Fruit fly (Drosophila melanogaster) whole organism, embryonic: ENCODE results near the gene mu2.

Experiments used
- Bgb ChIP-seq: fragments of 200-800 bp; sonication (Bioruptor generic); IDR thresholded peaks from 2 replicates; pipeline ENCODE4 v1.3.6; 2022; ENCODE audit warnings: missing biosample characterization, missing genetic modification characterization; ENCODE audit not compliant: partially characterized antibody
- CG10147 ChIP-seq: fragments of 200-800 bp; sonication (Bioruptor generic); optimal IDR thresholded peaks from 2 replicates; lab custom pipeline; 2019; ENCODE audit warnings: missing biosample characterization, mild to moderate bottlenecking, missing genetic modification characterization, moderate library complexity
- CG10543 ChIP-seq: fragments of 200-800 bp; sonication (Bioruptor generic); optimal IDR thresholded peaks from 3 replicates; lab custom pipeline; 2017; ENCODE audit warnings: missing biosample characterization, mild to moderate bottlenecking, missing genetic modification characterization, moderate library complexity
- CG11247 ChIP-seq: fragments of 200-800 bp; sonication (Bioruptor generic); IDR thresholded peaks from 2 replicates; pipeline ENCODE4 v1.3.6; 2022; ENCODE audit warnings: missing biosample characterization, missing genetic modification characterization
- CG12659 ChIP-seq: fragments of 200-800 bp; sonication (Bioruptor generic); optimal IDR thresholded peaks from 3 replicates; lab custom pipeline; 2017; ENCODE audit warnings: mild to moderate bottlenecking, missing biosample characterization, missing genetic modification reagents, missing genetic modification characterization
- CG12769 ChIP-seq: fragments of 200-800 bp; sonication (Bioruptor generic); optimal IDR thresholded peaks from 2 replicates; lab custom pipeline; 2019; ENCODE audit warnings: missing biosample characterization, mild to moderate bottlenecking, missing genetic modification characterization, moderate library complexity
- CG13624 ChIP-seq: fragments of 200-800 bp; sonication (Bioruptor generic); optimal IDR thresholded peaks from 2 replicates; lab custom pipeline; 2016; ENCODE audit warnings: missing biosample characterization, missing genetic modification characterization
- CG15514 ChIP-seq: fragments of 200-800 bp; sonication (Bioruptor generic); optimal IDR thresholded peaks from 3 replicates; lab custom pipeline; 2017; ENCODE audit warnings: missing biosample characterization, missing genetic modification characterization, mild to moderate bottlenecking, moderate library complexity, missing genetic modification reagents
- CG17385 ChIP-seq: fragments of 200-800 bp; sonication (Bioruptor generic); optimal IDR thresholded peaks from 3 replicates; lab custom pipeline; 2018; ENCODE audit warnings: missing biosample characterization, mild to moderate bottlenecking, missing genetic modification characterization
- CG17568 ChIP-seq: fragments of 200-800 bp; sonication (Bioruptor generic); optimal IDR thresholded peaks from 2 replicates; lab custom pipeline; 2018; ENCODE audit warnings: missing biosample characterization, mild to moderate bottlenecking, missing genetic modification characterization, moderate library complexity
- CG2202 ChIP-seq: fragments of 200-800 bp; sonication (Bioruptor generic); optimal IDR thresholded peaks from 2 replicates; lab custom pipeline; 2018; ENCODE audit warnings: missing biosample characterization, mild to moderate bottlenecking, missing genetic modification characterization
- CG3065 ChIP-seq: fragments of 200-800 bp; sonication (Bioruptor generic); optimal IDR thresholded peaks from 2 replicates; lab custom pipeline; 2016; ENCODE audit warnings: missing biosample characterization, missing genetic modification characterization
- CG3163 ChIP-seq: fragments of 200-800 bp; sonication (Bioruptor generic); optimal IDR thresholded peaks from 3 replicates; lab custom pipeline; 2016; ENCODE audit warnings: missing biosample characterization, missing genetic modification characterization
- CG42726 ChIP-seq: fragments of 200-800 bp; sonication (Bioruptor generic); IDR thresholded peaks from 2 replicates; pipeline ENCODE4 v1.3.6; 2022; ENCODE audit warnings: missing biosample characterization, missing genetic modification characterization; ENCODE audit not compliant: partially characterized antibody
- CG5180 ChIP-seq: fragments of 200-800 bp; sonication (Bioruptor generic); optimal IDR thresholded peaks from 3 replicates; lab custom pipeline; 2017; ENCODE audit warnings: missing biosample characterization, missing genetic modification characterization, mild to moderate bottlenecking, moderate library complexity, missing genetic modification reagents
- CG6765 ChIP-seq: fragments of 200-800 bp; sonication (Bioruptor generic); optimal IDR thresholded peaks from 3 replicates; lab custom pipeline; 2017; ENCODE audit warnings: missing biosample characterization, mild to moderate bottlenecking, missing genetic modification characterization
- CG9797 ChIP-seq: fragments of 200-800 bp; sonication (Bioruptor generic); optimal IDR thresholded peaks from 3 replicates; lab custom pipeline; 2018; ENCODE audit warnings: missing biosample characterization, mild to moderate bottlenecking, missing genetic modification characterization
- CG9817 ChIP-seq: fragments of 200-800 bp; sonication (Bioruptor generic); optimal IDR thresholded peaks from 2 replicates; lab custom pipeline; 2018; ENCODE audit warnings: missing biosample characterization, mild to moderate bottlenecking, missing genetic modification characterization, moderate library complexity
- Dbx ChIP-seq: fragments of 200-800 bp; sonication (Bioruptor generic); IDR thresholded peaks from 3 replicates; pipeline ENCODE4 v1.3.6; 2022; ENCODE audit warnings: missing biosample characterization, missing genetic modification characterization
- Deaf1 ChIP-seq: fragments of 200-800 bp; optimal IDR thresholded peaks from 3 replicates; lab custom pipeline; 2019; ENCODE audit warnings: missing biosample characterization, mild to moderate bottlenecking, missing genetic modification characterization, moderate library complexity
- Dp ChIP-seq: fragments of 200-800 bp; sonication (Bioruptor generic); optimal IDR thresholded peaks from 2 replicates; lab custom pipeline; 2018; ENCODE audit warnings: missing biosample characterization, mild to moderate bottlenecking, missing genetic modification characterization, moderate library complexity
- Drgx ChIP-seq: fragments of 200-800 bp; sonication (Bioruptor generic); IDR thresholded peaks from 2 replicates; pipeline ENCODE4 v1.3.6; 2022; ENCODE audit warnings: missing biosample characterization, missing genetic modification characterization
- E2f2 ChIP-seq: fragments of 200-800 bp; sonication (Bioruptor generic); IDR thresholded peaks from 2 replicates; pipeline ENCODE4 v1.3.6; 2022; ENCODE audit warnings: missing biosample characterization, missing genetic modification characterization
- Hmr ChIP-seq: fragments of 200-800 bp; sonication (Bioruptor generic); optimal IDR thresholded peaks from 3 replicates; lab custom pipeline; 2017; ENCODE audit warnings: mild to moderate bottlenecking, missing biosample characterization, missing genetic modification reagents, missing genetic modification characterization
- Lhr ChIP-seq: fragments of 200-800 bp; sonication (Bioruptor generic); optimal IDR thresholded peaks from 3 replicates; lab custom pipeline; 2017; ENCODE audit warnings: mild to moderate bottlenecking, missing biosample characterization, missing genetic modification reagents, missing genetic modification characterization
- Med ChIP-seq: fragments of 200-800 bp; sonication (Bioruptor generic); peaks from one replicate; lab custom pipeline; 2016; ENCODE audit warnings: missing biosample characterization, missing genetic modification characterization, mild to moderate bottlenecking, inconsistent platforms, moderate library complexity
- Nf-YC ChIP-seq: fragments of 200-800 bp; optimal IDR thresholded peaks from 3 replicates; lab custom pipeline; 2019; ENCODE audit warnings: missing biosample characterization, mild to moderate bottlenecking, missing genetic modification characterization, moderate library complexity
- PHDP ChIP-seq: fragments of 200-800 bp; sonication (Bioruptor generic); optimal IDR thresholded peaks from 3 replicates; lab custom pipeline; 2018; ENCODE audit warnings: missing biosample characterization, mild to moderate bottlenecking, missing genetic modification characterization, moderate library complexity
- Poxn ChIP-seq: fragments of 200-800 bp; sonication (Bioruptor generic); IDR thresholded peaks from 2 replicates; pipeline ENCODE4 v1.3.6; 2022; ENCODE audit warnings: missing biosample characterization, missing genetic modification characterization
- Scr ChIP-seq: fragments of 200-800 bp; sonication (Bioruptor generic); IDR thresholded peaks from 2 replicates; pipeline ENCODE4 v1.3.6; 2022; ENCODE audit warnings: missing biosample characterization, missing genetic modification characterization; ENCODE audit not compliant: partially characterized antibody
- Trl ChIP-seq, 3 experiments: fragments of >200 bp in 2 of 3; fragments of 200-800 bp in 1 of 3; sonication (Bioruptor generic) in 1 of 3; optimal IDR thresholded peaks; 2 replicates in 1 of 3; 3 replicates in 2 of 3; lab custom pipeline; 2016 to 2017; ENCODE audit warnings: missing biosample characterization in 1 of 3, missing genetic modification characterization in 1 of 3
- Xrp1 ChIP-seq: fragments of 200-800 bp; sonication (Bioruptor generic); IDR thresholded peaks from 2 replicates; pipeline ENCODE4 v1.3.6; 2022; ENCODE audit warnings: missing biosample characterization, missing genetic modification characterization
- crp ChIP-seq, 2 experiments: fragments of 200-800 bp; sonication (Bioruptor generic); optimal IDR thresholded peaks; 2 replicates in 1 of 2; 3 replicates in 1 of 2; lab custom pipeline; 2017; ENCODE audit warnings: missing biosample characterization in 2 of 2, missing genetic modification characterization in 2 of 2, mild to moderate bottlenecking in 1 of 2, moderate library complexity in 1 of 2
- en ChIP-seq: fragments of 200-800 bp; sonication (Bioruptor generic); optimal IDR thresholded peaks from 2 replicates; lab custom pipeline; 2016; ENCODE audit warnings: missing biosample characterization, missing genetic modification characterization
- fd3F ChIP-seq: fragments of 200-800 bp; sonication (Bioruptor generic); optimal IDR thresholded peaks from 2 replicates; lab custom pipeline; 2018; ENCODE audit warnings: missing biosample characterization, mild to moderate bottlenecking, missing genetic modification characterization, moderate library complexity
- gfzf ChIP-seq: fragments of 200-800 bp; sonication (Bioruptor generic); optimal IDR thresholded peaks from 2 replicates; lab custom pipeline; 2016; ENCODE audit warnings: missing biosample characterization, mild to moderate bottlenecking, missing genetic modification characterization, moderate library complexity
- hkb ChIP-seq, 2 experiments: fragments of 200-800 bp in 1 of 2; fragments of >200 bp in 1 of 2; sonication (Bioruptor generic) in 1 of 2; IDR thresholded peaks in 1 of 2; optimal IDR thresholded peaks in 1 of 2; 2 replicates each; pipeline versions ENCODE4 v1.3.6 to Lab custom; 2017 to 2022; ENCODE audit warnings: missing biosample characterization in 1 of 2, missing genetic modification characterization in 1 of 2
- jumu ChIP-seq: fragments of 200-800 bp; sonication (Bioruptor generic); optimal IDR thresholded peaks from 3 replicates; lab custom pipeline; 2016; ENCODE audit warnings: missing biosample characterization, missing genetic modification characterization
- mirr ChIP-seq: fragments of 200-800 bp; sonication (Bioruptor generic); optimal IDR thresholded peaks from 3 replicates; lab custom pipeline; 2018; ENCODE audit warnings: missing biosample characterization, mild to moderate bottlenecking, missing genetic modification characterization
- nerfin-1 ChIP-seq: fragments of 200-800 bp; sonication (Bioruptor generic); optimal IDR thresholded peaks from 3 replicates; lab custom pipeline; 2019; ENCODE audit warnings: missing biosample characterization, mild to moderate bottlenecking, missing genetic modification characterization, moderate library complexity
- pum ChIP-seq: fragments of 200-800 bp; sonication (Bioruptor generic); optimal IDR thresholded peaks from 2 replicates; lab custom pipeline; 2016; ENCODE audit warnings: missing biosample characterization, missing genetic modification characterization
- scrt ChIP-seq: fragments of 200-800 bp; sonication (Bioruptor generic); optimal IDR thresholded peaks from 2 replicates; lab custom pipeline; 2018; ENCODE audit warnings: missing biosample characterization, mild to moderate bottlenecking, missing genetic modification characterization, moderate library complexity
- sd ChIP-seq: fragments of 200-800 bp; sonication (Bioruptor generic); optimal IDR thresholded peaks from 3 replicates; lab custom pipeline; 2018; ENCODE audit warnings: missing biosample characterization, mild to moderate bottlenecking, missing genetic modification characterization, moderate library complexity
- slbo ChIP-seq: fragments of 200-800 bp; sonication (Bioruptor generic); IDR thresholded peaks from 2 replicates; pipeline ENCODE4 v1.3.6; 2022; ENCODE audit warnings: missing biosample characterization, missing genetic modification characterization
- sob ChIP-seq: fragments of 200-800 bp; sonication (Bioruptor generic); IDR thresholded peaks from 2 replicates; pipeline ENCODE4 v1.3.6; 2022; ENCODE audit warnings: missing biosample characterization, missing genetic modification characterization
- unc-4 ChIP-seq: fragments of 200-800 bp; sonication (Bioruptor generic); IDR thresholded peaks from 2 replicates; pipeline ENCODE4 v1.3.6; 2022; ENCODE audit warnings: missing biosample characterization, missing genetic modification characterization; ENCODE audit not compliant: partially characterized antibody

mu2 gene

dm6 chr3L:1969539-1970337, 22.5 kb upstream of the mu2 start, which contains the start of gene CG1927 (continued):
- TF ChIP-seq CG17568 (GFP tag; lab: Kevin White, UChicago), result peak; percentile 9
- peak; percentile 22 for TF ChIP-seq Dp (GFP tag; lab: Kevin White, UChicago)
- TF ChIP-seq E2f2 (GFP tag; lab: Robert Waterston, UW), result peak; percentile 34; the same call in 1 of the 2 replicates
- no peak for TF ChIP-seq jumu (GFP tag; lab: Kevin White, UChicago)
- TF ChIP-seq PHDP (tag; lab: Kevin White, UChicago), result peak; percentile 11
- TF ChIP-seq CG42726 (GFP tag; lab: Robert Waterston, UW), result peak; percentile 68
- TF ChIP-seq pum (GFP tag; lab: Kevin White, UChicago), result no peak
- 0 out of 2 replicates have a peak, but pooled peaks have one; percentile 24 for TF ChIP-seq sob (GFP tag; lab: Robert Waterston, UW)
- TF ChIP-seq sd (tag; lab: Kevin White, UChicago), result peak; percentile 22
- peak; percentile 26 for TF ChIP-seq Hmr
- TF ChIP-seq CG9797 (GFP tag; lab: Kevin White, UChicago), result peak; percentile 28
- TF ChIP-seq CG17385 (GFP tag; lab: Kevin White, UChicago), result peak; percentile 26
- no peak for TF ChIP-seq CG13624 (GFP tag; lab: Kevin White, UChicago)
- 0 out of 2 replicates have a peak, but pooled peaks have one; percentile 26 for TF ChIP-seq unc-4 (GFP tag; lab: Robert Waterston, UW)
- peak in 1 of 2 experiments; percentile 36 for TF ChIP-seq Trl (optimal IDR thresholded peaks at IDR 0.05; lab: Kevin White, UChicago)
- no peak for TF ChIP-seq Trl (GFP tag; optimal IDR thresholded peaks at IDR 0.05; lab: Kevin White, UChicago)
- TF ChIP-seq CG15514, result peak; percentile 52
- TF ChIP-seq CG3163 (GFP tag; lab: Kevin White, UChicago), result peak; percentile 29
- peak; percentile 15 for TF ChIP-seq Nf-YC (tag; lab: Kevin White, UChicago)
- no peak for TF ChIP-seq en (GFP tag; lab: Kevin White, UChicago)
- peak; percentile 51 for TF ChIP-seq CG6765 (GFP tag; lab: Kevin White, UChicago)
- TF ChIP-seq CG9817 (tag; lab: Kevin White, UChicago), result no peak
- TF ChIP-seq fd3F (GFP tag; lab: Kevin White, UChicago), result no peak
- TF ChIP-seq scrt (GFP tag; lab: Kevin White, UChicago), result peak; percentile 2
- TF ChIP-seq CG3065 (GFP tag; lab: Kevin White, UChicago), result no peak
- no peak for TF ChIP-seq Poxn (GFP tag; lab: Robert Waterston, UW)
- 0 out of 2 replicates have a peak, but pooled peaks have one; percentile 20 for TF ChIP-seq Scr (GFP tag; lab: Robert Waterston, UW)
- peak; percentile 36 for TF ChIP-seq CG5180
- TF ChIP-seq CG10147, result no peak
- TF ChIP-seq Xrp1 (GFP tag; lab: Robert Waterston, UW), result 0 out of 2 replicates have a peak, but pooled peaks have one; percentile 17
- TF ChIP-seq CG10543 (GFP tag; lab: Kevin White, UChicago), result peak; percentile 1
- peak; percentile 82 for TF ChIP-seq Med (GFP tag; lab: Kevin White, UChicago)
- TF ChIP-seq hkb (optimal IDR thresholded peaks at IDR 0.05; lab: Kevin White, UChicago), result no peak
- peak; percentile 38; the same call in 1 of the 2 replicates for TF ChIP-seq hkb (GFP tag; IDR thresholded peaks at IDR 0.05; lab: Robert Waterston, UW)
- no peak for TF ChIP-seq nerfin-1 (tag; lab: Kevin White, UChicago)
- peak; percentile 8 for TF ChIP-seq Deaf1
- TF ChIP-seq Bgb, result peak; percentile 55; the same call in 1 of the 2 replicates
- TF ChIP-seq crp (GFP tag; optimal IDR thresholded peaks at IDR 0.05; lab: Kevin White, UChicago), result peak in 1 of 2 experiments; percentile 25
- TF ChIP-seq CG12659 (GFP tag; lab: Kevin White, UChicago), result peak; percentile 42
- TF ChIP-seq gfzf (GFP tag; lab: Kevin White, UChicago), result peak; percentile 78
- no peak for TF ChIP-seq CG11247 (GFP tag; lab: Robert Waterston, UW)
- TF ChIP-seq Drgx, result no peak
- TF ChIP-seq slbo (GFP tag; lab: Robert Waterston, UW), result no peak
- no peak for TF ChIP-seq Lhr
- peak; percentile 43 for TF ChIP-seq CG12769 (tag; lab: Kevin White, UChicago)
- TF ChIP-seq mirr (GFP tag; lab: Kevin White, UChicago), result peak; percentile 6
- no peak for TF ChIP-seq CG2202
- peak; percentile 57; the same call in 2 of the 3 replicates for TF ChIP-seq Dbx (GFP tag; lab: Robert Waterston, UW)
